Fruit fly (Drosophila melanogaster) whole organism, embryonic: ENCODE results near the gene CG15534.

Experiments
- Ada2b ChIP-seq: fragments of 200-800 bp; sonication (Bioruptor generic); IDR thresholded peaks from 2 replicates; pipeline ENCODE4 v1.3.6; 2022; ENCODE audit warnings: missing biosample characterization, missing genetic modification characterization
- Aef1 ChIP-seq: fragments of 200-800 bp; sonication (Bioruptor generic); IDR thresholded peaks from 3 replicates; pipeline ENCODE4 v1.3.6; 2022; ENCODE audit warnings: missing biosample characterization, missing genetic modification characterization
- CG1024 ChIP-seq: fragments of 200-800 bp; sonication (Bioruptor generic); IDR thresholded peaks from 2 replicates; pipeline ENCODE4 v1.3.6; 2022; ENCODE audit warnings: missing biosample characterization, missing genetic modification characterization
- CG10565 ChIP-seq: fragments of 200-800 bp; sonication (Bioruptor generic); optimal IDR thresholded peaks from 3 replicates; lab custom pipeline; 2016; ENCODE audit warnings: missing biosample characterization, mild to moderate bottlenecking, missing genetic modification characterization
- CG11560 ChIP-seq: fragments of 200-800 bp; sonication (Bioruptor generic); IDR thresholded peaks from 3 replicates; pipeline ENCODE4 v1.3.6; 2022; ENCODE audit warnings: missing biosample characterization, missing genetic modification characterization
- CG11696 ChIP-seq: fragments of 200-800 bp; sonication (Bioruptor generic); IDR thresholded peaks from 2 replicates; pipeline ENCODE4 v1.3.6; 2022; ENCODE audit warnings: missing biosample characterization, missing genetic modification characterization
- CG13775 ChIP-seq: fragments of 200-800 bp; sonication (Bioruptor generic); optimal IDR thresholded peaks from 3 replicates; lab custom pipeline; 2017; ENCODE audit warnings: missing biosample characterization, mild to moderate bottlenecking, missing genetic modification characterization
- CG15696 ChIP-seq: fragments of 200-800 bp; sonication (Bioruptor generic); optimal IDR thresholded peaks from 2 replicates; lab custom pipeline; 2019; ENCODE audit warnings: missing biosample characterization, mild to moderate bottlenecking, missing genetic modification characterization, moderate library complexity
- CG18011 ChIP-seq: fragments of 200-800 bp; sonication (Bioruptor generic); optimal IDR thresholded peaks from 2 replicates; lab custom pipeline; 2017; ENCODE audit warnings: missing biosample characterization, missing genetic modification characterization, mild to moderate bottlenecking, moderate library complexity, missing genotype
- CG31365 ChIP-seq: fragments of 200-800 bp; sonication (Bioruptor generic); optimal IDR thresholded peaks from 2 replicates; lab custom pipeline; 2018; ENCODE audit warnings: missing biosample characterization, mild to moderate bottlenecking, missing genetic modification characterization
- CG32767 ChIP-seq: fragments of 200-800 bp; sonication (Bioruptor generic); IDR thresholded peaks from 2 replicates; pipeline ENCODE4 v1.3.6; 2022; ENCODE audit warnings: missing biosample characterization, missing genetic modification characterization
- CG34422 ChIP-seq: fragments of 200-800 bp; sonication (Bioruptor generic); IDR thresholded peaks from 3 replicates; pipeline ENCODE4 v1.3.6; 2022; ENCODE audit warnings: missing biosample characterization, missing genetic modification characterization
- CG4328 ChIP-seq: fragments of 200-800 bp; sonication (Bioruptor generic); optimal IDR thresholded peaks from 3 replicates; lab custom pipeline; 2017; ENCODE audit warnings: missing biosample characterization, missing genetic modification reagents, missing genetic modification characterization
- CG43689 ChIP-seq: fragments of 200-800 bp; sonication (Bioruptor generic); IDR thresholded peaks from 2 replicates; pipeline ENCODE4 v1.3.6; 2022; ENCODE audit warnings: missing biosample characterization, missing genetic modification characterization
- CG4854 ChIP-seq: fragments of 200-800 bp; sonication (Bioruptor generic); optimal IDR thresholded peaks from 2 replicates; lab custom pipeline; 2016; ENCODE audit warnings: missing biosample characterization, missing genetic modification characterization, inconsistent platforms
- CG7372 ChIP-seq: fragments of 200-800 bp; sonication (Bioruptor generic); IDR thresholded peaks from 2 replicates; pipeline ENCODE4 v1.3.6; 2022; ENCODE audit warnings: missing biosample characterization, missing genetic modification characterization
- CG8388 ChIP-seq: fragments of 200-800 bp; sonication (Bioruptor generic); optimal IDR thresholded peaks from 2 replicates; lab custom pipeline; 2019; ENCODE audit warnings: missing biosample characterization, mild to moderate bottlenecking, missing genetic modification characterization, moderate library complexity
- CrebB ChIP-seq: fragments of 200-800 bp; sonication (Bioruptor generic); optimal IDR thresholded peaks from 3 replicates; lab custom pipeline; 2018; ENCODE audit warnings: missing biosample characterization, mild to moderate bottlenecking, missing genetic modification characterization
- D19B ChIP-seq: fragments of 200-800 bp; sonication (Bioruptor generic); optimal IDR thresholded peaks from 2 replicates; lab custom pipeline; 2017; ENCODE audit warnings: missing biosample characterization, mild to moderate bottlenecking, missing genetic modification characterization
- Dref ChIP-seq: fragments of 200-800 bp; sonication (Bioruptor generic); IDR thresholded peaks from 2 replicates; pipeline ENCODE4 v1.3.6; 2022; ENCODE audit warnings: missing biosample characterization, missing genetic modification characterization
- Drgx ChIP-seq: fragments of 200-800 bp; sonication (Bioruptor generic); IDR thresholded peaks from 2 replicates; pipeline ENCODE4 v1.3.6; 2022; ENCODE audit warnings: missing biosample characterization, missing genetic modification characterization
- Eip74EF ChIP-seq, 2 experiments: fragments of 200-800 bp in 1 of 2; fragments of >200 bp in 1 of 2; sonication (Bioruptor generic) in 1 of 2; optimal IDR thresholded peaks; 2 replicates each; lab custom pipeline; 2017 to 2019; ENCODE audit warnings: missing biosample characterization in 2 of 2, missing genetic modification characterization in 2 of 2, mild to moderate bottlenecking in 1 of 2, moderate library complexity in 1 of 2
- Fer2 ChIP-seq: fragments of 200-800 bp; sonication (Bioruptor generic); optimal IDR thresholded peaks from 2 replicates; lab custom pipeline; 2018; ENCODE audit warnings: missing biosample characterization, mild to moderate bottlenecking, missing genetic modification characterization, moderate library complexity
- Fer3 ChIP-seq: fragments of 200-800 bp; sonication (Bioruptor generic); optimal IDR thresholded peaks from 2 replicates; lab custom pipeline; 2018; ENCODE audit warnings: missing biosample characterization, mild to moderate bottlenecking, missing genetic modification characterization, moderate library complexity
- MESR4 ChIP-seq: fragments of 200-800 bp; sonication (Bioruptor generic); optimal IDR thresholded peaks from 2 replicates; lab custom pipeline; 2018; ENCODE audit warnings: missing biosample characterization, mild to moderate bottlenecking, missing genetic modification characterization, moderate library complexity
- PHDP ChIP-seq: fragments of 200-800 bp; sonication (Bioruptor generic); optimal IDR thresholded peaks from 3 replicates; lab custom pipeline; 2018; ENCODE audit warnings: missing biosample characterization, mild to moderate bottlenecking, missing genetic modification characterization, moderate library complexity
- Ptx1 ChIP-seq: fragments of 200-800 bp; sonication (Bioruptor generic); IDR thresholded peaks from 2 replicates; pipeline ENCODE4 v1.3.6; 2022; ENCODE audit warnings: missing biosample characterization, missing genetic modification characterization
- Usf ChIP-seq: fragments of 200-800 bp; sonication (Bioruptor generic); optimal IDR thresholded peaks from 2 replicates; lab custom pipeline; 2017; ENCODE audit warnings: missing genotype, missing biosample characterization, missing genetic modification characterization
- Xrp1 ChIP-seq: fragments of 200-800 bp; sonication (Bioruptor generic); IDR thresholded peaks from 2 replicates; pipeline ENCODE4 v1.3.6; 2022; ENCODE audit warnings: missing biosample characterization, missing genetic modification characterization
- amos ChIP-seq: fragments of 200-800 bp; sonication (Bioruptor generic); IDR thresholded peaks from 2 replicates; pipeline ENCODE4 v1.3.6; 2022; ENCODE audit warnings: missing biosample characterization, missing genetic modification characterization; ENCODE audit not compliant: partially characterized antibody
- ato ChIP-seq: fragments of 200-800 bp; sonication (Bioruptor generic); IDR thresholded peaks from 2 replicates; pipeline ENCODE4 v1.3.6; 2022; ENCODE audit warnings: missing biosample characterization, missing genetic modification characterization; ENCODE audit not compliant: partially characterized antibody
- da ChIP-seq: fragments of 200-800 bp; sonication (Bioruptor generic); optimal IDR thresholded peaks from 2 replicates; lab custom pipeline; 2016; ENCODE audit warnings: missing biosample characterization, missing genetic modification characterization
- dan ChIP-seq: fragments of 200-800 bp; sonication (Bioruptor generic); IDR thresholded peaks from 2 replicates; pipeline ENCODE4 v1.3.6; 2022; ENCODE audit warnings: missing biosample characterization, missing genetic modification characterization
- esg ChIP-seq: fragments of 200-800 bp; sonication (Bioruptor generic); conservative IDR thresholded peaks from 2 replicates; pipeline ENCODE4 v1.3.6; 2022; ENCODE audit warnings: missing biosample characterization, missing genetic modification characterization
- ftz-f1 ChIP-seq: fragments of 200-800 bp; sonication (Bioruptor generic); optimal IDR thresholded peaks from 2 replicates; lab custom pipeline; 2016; ENCODE audit warnings: missing biosample characterization, missing genetic modification characterization
- fu2 ChIP-seq: fragments of 200-800 bp; sonication (Bioruptor generic); optimal IDR thresholded peaks from 2 replicates; lab custom pipeline; 2016; ENCODE audit warnings: missing biosample characterization, missing genetic modification characterization
- gem ChIP-seq: fragments of 200-800 bp; sonication (Bioruptor generic); optimal IDR thresholded peaks from 2 replicates; lab custom pipeline; 2019; ENCODE audit warnings: missing biosample characterization, mild to moderate bottlenecking, missing genetic modification characterization, moderate library complexity
- grau ChIP-seq: fragments of 200-800 bp; optimal IDR thresholded peaks from 3 replicates; lab custom pipeline; 2019; ENCODE audit warnings: missing biosample characterization, mild to moderate bottlenecking, missing genetic modification characterization, moderate library complexity
- insv ChIP-seq, 2 experiments: fragments of 200-800 bp; sonication (Bioruptor generic); optimal IDR thresholded peaks; 3 replicates each; lab custom pipeline; 2016 to 2018; ENCODE audit warnings: missing biosample characterization in 2 of 2, missing genetic modification characterization in 2 of 2
- mld ChIP-seq: fragments of 200-800 bp; sonication (Bioruptor generic); IDR thresholded peaks from 3 replicates; pipeline ENCODE4 v1.3.6; 2022; ENCODE audit warnings: missing biosample characterization, missing genetic modification characterization; ENCODE audit not compliant: partially characterized antibody
- nau ChIP-seq: fragments of 200-800 bp; sonication (Bioruptor generic); optimal IDR thresholded peaks from 3 replicates; lab custom pipeline; 2017; ENCODE audit warnings: missing biosample characterization, mild to moderate bottlenecking, missing genetic modification characterization, missing genetic modification reagents
- org-1 ChIP-seq: fragments of 200-800 bp; sonication (Bioruptor generic); optimal IDR thresholded peaks from 2 replicates; lab custom pipeline; 2017; ENCODE audit warnings: missing biosample characterization, missing genetic modification characterization
- pan ChIP-seq, 4 experiments: fragments of >200 bp in 3 of 4; fragments of 200-800 bp in 1 of 4; sonication (Bioruptor generic) in 1 of 4; optimal IDR thresholded peaks in 3 of 4; IDR thresholded peaks in 1 of 4; 2 replicates each; pipeline versions ENCODE4 v1.3.6 to Lab custom; 2017 to 2022; ENCODE audit warnings: missing biosample characterization in 2 of 4, missing genetic modification characterization in 2 of 4, mixed read lengths in 1 of 4
- pzg ChIP-seq: fragments of 200-800 bp; sonication (Bioruptor generic); optimal IDR thresholded peaks from 3 replicates; lab custom pipeline; 2018; ENCODE audit warnings: missing biosample characterization, mild to moderate bottlenecking, missing genetic modification characterization, moderate library complexity
- sd ChIP-seq: fragments of 200-800 bp; sonication (Bioruptor generic); optimal IDR thresholded peaks from 3 replicates; lab custom pipeline; 2018; ENCODE audit warnings: missing biosample characterization, mild to moderate bottlenecking, missing genetic modification characterization, moderate library complexity
- shn ChIP-seq: fragments of 200-800 bp; sonication (Bioruptor generic); optimal IDR thresholded peaks from 3 replicates; lab custom pipeline; 2016; ENCODE audit warnings: missing biosample characterization, missing genetic modification characterization
- slp2 ChIP-seq: fragments of 200-800 bp; sonication (Bioruptor generic); optimal IDR thresholded peaks from 2 replicates; lab custom pipeline; 2016; ENCODE audit warnings: missing biosample characterization, missing genetic modification characterization
- sr ChIP-seq: fragments of 200-800 bp; sonication (Bioruptor generic); IDR thresholded peaks from 3 replicates; pipeline ENCODE4 v1.3.6; 2022; ENCODE audit warnings: missing biosample characterization, missing genetic modification characterization
- tap ChIP-seq: fragments of 200-800 bp; optimal IDR thresholded peaks from 3 replicates; lab custom pipeline; 2019; ENCODE audit warnings: missing biosample characterization, mild to moderate bottlenecking, missing genetic modification characterization, moderate library complexity
- vfl ChIP-seq: fragments of 200-800 bp; sonication (Bioruptor generic); optimal IDR thresholded peaks from 2 replicates; lab custom pipeline; 2016; ENCODE audit warnings: missing biosample characterization, missing genetic modification characterization
- zfh2 ChIP-seq: fragments of 200-800 bp; sonication (Bioruptor generic); optimal IDR thresholded peaks from 2 replicates; lab custom pipeline; 2016; ENCODE audit warnings: missing biosample characterization, missing genetic modification characterization

The CG15534 gene

dm6 chr3R:30454442-30454841 lies 22.6 kb downstream of the CG15534 start (continued):
- TF ChIP-seq Dref (GFP tag; lab: Robert Waterston, UW): no peak
- TF ChIP-seq ftz-f1 (GFP tag; lab: Kevin White, UChicago): no peak
- no peak for TF ChIP-seq ato (GFP tag; lab: Robert Waterston, UW)
- TF ChIP-seq Usf (GFP tag; lab: Kevin White, UChicago): no peak
- TF ChIP-seq Ptx1 (GFP tag; lab: Robert Waterston, UW): 0 out of 2 replicates have a peak, but pooled peaks have one; percentile 5
- TF ChIP-seq tap (tag; lab: Kevin White, UChicago): no peak
- peak; percentile 53 for TF ChIP-seq sd (tag; lab: Kevin White, UChicago)
- no peak for TF ChIP-seq amos
- no peak for TF ChIP-seq Fer2 (tag; lab: Kevin White, UChicago)
- TF ChIP-seq CrebB (tag; lab: Kevin White, UChicago): no peak
- peak; percentile 67 for TF ChIP-seq CG7372
- TF ChIP-seq CG11560: no peak
- TF ChIP-seq dan (GFP tag; lab: Robert Waterston, UW): no peak
- no peak for TF ChIP-seq CG8388 (GFP tag; lab: Kevin White, UChicago)
- TF ChIP-seq CG43689 (GFP tag; lab: Robert Waterston, UW): no peak
- TF ChIP-seq nau: peak; percentile 3
- no peak for TF ChIP-seq gem
- TF ChIP-seq pan (optimal IDR thresholded peaks at IDR 0.05; lab: Kevin White, UChicago): no peak
- no peak for TF ChIP-seq pan (GFP tag; optimal IDR thresholded peaks at IDR 0.05 in 1 of 2, IDR thresholded peaks at IDR 0.05 in 1 of 2)
- TF ChIP-seq MESR4 (GFP tag; lab: Kevin White, UChicago): no peak
- no peak for TF ChIP-seq grau
- TF ChIP-seq CG4328 (GFP tag; lab: Kevin White, UChicago): no peak
- no peak for TF ChIP-seq Ada2b
- TF ChIP-seq org-1 (GFP tag; lab: Kevin White, UChicago): no peak
- TF ChIP-seq CG10565 (GFP tag; lab: Kevin White, UChicago): no peak
- no peak for TF ChIP-seq CG15696
- TF ChIP-seq Eip74EF (GFP tag; optimal IDR thresholded peaks at IDR 0.05; lab: Kevin White, UChicago): no peak
- TF ChIP-seq slp2 (GFP tag; lab: Kevin White, UChicago): no peak
- TF ChIP-seq Fer3 (tag; lab: Kevin White, UChicago): no peak
- TF ChIP-seq PHDP (tag; lab: Kevin White, UChicago): no peak
- TF ChIP-seq pzg (GFP tag; lab: Kevin White, UChicago): no peak
- 0 out of 3 replicates have a peak, but pooled peaks have one; percentile 42 for TF ChIP-seq sr (GFP tag; lab: Robert Waterston, UW)
- TF ChIP-seq zfh2: no peak
- no peak for TF ChIP-seq CG31365 (tag; lab: Kevin White, UChicago)
- TF ChIP-seq CG34422 (GFP tag; lab: Robert Waterston, UW): no peak
- no peak for TF ChIP-seq CG18011
- no peak for TF ChIP-seq D19B (GFP tag; lab: Kevin White, UChicago)
- no peak for TF ChIP-seq insv (GFP tag; optimal IDR thresholded peaks at IDR 0.05; lab: Kevin White, UChicago)
- TF ChIP-seq CG32767 (GFP tag; lab: Robert Waterston, UW): no peak
- no peak for TF ChIP-seq da (GFP tag; lab: Kevin White, UChicago)
- no peak for TF ChIP-seq Xrp1 (GFP tag; lab: Robert Waterston, UW)
- no peak for TF ChIP-seq vfl (GFP tag; lab: Kevin White, UChicago)
- TF ChIP-seq Aef1 (GFP tag; lab: Robert Waterston, UW): no peak
- TF ChIP-seq CG13775 (GFP tag; lab: Kevin White, UChicago): no peak
- no peak for TF ChIP-seq esg (GFP tag; lab: Robert Waterston, UW)
- no peak for TF ChIP-seq CG1024 (GFP tag; lab: Robert Waterston, UW)
- TF ChIP-seq shn: no peak
- TF ChIP-seq fu2: no peak
- no peak for TF ChIP-seq CG4854 (GFP tag; lab: Kevin White, UChicago)
- TF ChIP-seq mld (GFP tag; lab: Robert Waterston, UW): no peak
- TF ChIP-seq Drgx (GFP tag; lab: Robert Waterston, UW): peak; percentile 40; the same call in 1 of the 2 replicates
- TF ChIP-seq CG11696 (GFP tag; lab: Robert Waterston, UW): no peak
